Fruit fly (Drosophila melanogaster) whole organism, prepupa: Measurements from ENCODE around the gene yuri.

Experiments
- CG8632 ChIP-seq: fragments of 200-800 bp; sonication (Bioruptor generic); optimal IDR thresholded peaks from 3 replicates; lab custom pipeline; 2016; ENCODE audit warnings: missing biosample characterization, missing genetic modification characterization
- Met ChIP-seq: fragments of 200-800 bp; sonication (Bioruptor generic); optimal IDR thresholded peaks from 3 replicates; lab custom pipeline; 2016; ENCODE audit warnings: missing biosample characterization, missing genetic modification characterization

DNA sequence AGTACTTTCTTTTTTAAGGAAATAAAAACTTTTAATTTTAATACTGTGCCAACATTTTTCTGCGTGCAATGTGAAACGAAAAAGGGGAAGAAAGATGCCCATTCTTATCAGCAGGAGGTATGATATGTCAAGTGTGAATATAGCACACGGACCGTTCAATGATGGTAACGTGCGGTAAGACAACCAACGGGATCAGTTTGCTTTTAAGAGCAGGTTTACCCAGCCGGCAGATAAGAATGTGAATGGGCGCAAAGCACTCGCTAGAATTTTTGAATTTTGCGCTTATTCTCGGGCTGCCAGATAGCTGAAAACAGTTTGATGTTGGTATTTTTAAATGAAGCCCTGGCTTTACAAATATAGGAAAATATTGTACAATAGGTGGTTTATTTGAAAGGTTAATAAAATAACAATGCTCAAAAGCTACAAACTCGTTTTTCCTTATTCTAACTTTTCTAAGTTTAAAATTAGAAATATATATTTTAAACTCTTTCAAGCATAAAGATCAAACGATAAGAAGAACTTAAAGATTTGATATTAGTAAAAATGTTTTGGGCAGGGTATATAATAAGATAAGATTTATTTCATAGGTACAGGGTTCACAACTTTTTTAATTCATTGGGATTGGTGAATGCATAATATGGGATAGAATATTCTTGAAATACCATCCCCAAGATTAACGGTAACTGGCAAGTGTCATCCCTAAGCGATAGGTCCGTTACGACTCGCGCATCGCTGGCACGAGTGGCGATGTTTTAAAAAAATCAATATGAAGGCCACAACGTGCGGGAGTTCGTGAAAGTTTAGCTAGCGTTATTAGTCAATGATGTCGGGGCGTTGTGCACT is 16.1 kb downstream of the yuri start, which contains the start of gene dao:
- TF ChIP-seq CG8632 (GFP tag; lab: Kevin White, UChicago) (no peak), Met (GFP tag; lab: Kevin White, UChicago) (no peak)
